Fruit fly (Drosophila melanogaster) whole organism, prepupa: Measurements from ENCODE around the gene CG32371.

Experiments used
- CG11762 ChIP-seq: fragments of 200-800 bp; sonication (Bioruptor generic); optimal IDR thresholded peaks from 3 replicates; lab custom pipeline; 2016; ENCODE audit warnings: missing biosample characterization, missing genetic modification characterization; ENCODE audit not compliant: insufficient read depth
- CG15336 ChIP-seq: fragments of 200-800 bp; sonication (Bioruptor generic); IDR thresholded peaks from 2 replicates; pipeline ENCODE4 v1.3.6; 2022; ENCODE audit warnings: missing biosample characterization, missing genetic modification characterization
- CG6808 ChIP-seq: fragments of 200-800 bp; sonication (Bioruptor generic); optimal IDR thresholded peaks from 3 replicates; lab custom pipeline; 2017; ENCODE audit warnings: missing biosample characterization, missing genetic modification characterization, mild to moderate bottlenecking, moderate library complexity, missing genetic modification reagents
- CG6854 ChIP-seq: fragments of 200-800 bp; sonication (Bioruptor generic); optimal IDR thresholded peaks from 2 replicates; lab custom pipeline; 2017; ENCODE audit warnings: missing biosample characterization, mild to moderate bottlenecking, missing genetic modification characterization
- CG7368 ChIP-seq: fragments of 200-800 bp; sonication (Bioruptor generic); optimal IDR thresholded peaks from 3 replicates; lab custom pipeline; 2016; ENCODE audit warnings: missing biosample characterization, missing genetic modification characterization
- Hr38 ChIP-seq: sonication (Bioruptor generic); optimal IDR thresholded peaks from 2 replicates; lab custom pipeline; 2016; ENCODE audit warnings: missing biosample characterization, missing genetic modification characterization
- Met ChIP-seq: fragments of 200-800 bp; sonication (Bioruptor generic); optimal IDR thresholded peaks from 3 replicates; lab custom pipeline; 2016; ENCODE audit warnings: missing biosample characterization, missing genetic modification characterization
- achi ChIP-seq: fragments of 200-800 bp; sonication (Bioruptor generic); optimal IDR thresholded peaks from 3 replicates; lab custom pipeline; 2016; ENCODE audit warnings: missing biosample characterization, missing genetic modification characterization
- pdm3 ChIP-seq: fragments of 200-800 bp; sonication (Bioruptor generic); optimal IDR thresholded peaks from 3 replicates; lab custom pipeline; 2016; ENCODE audit warnings: missing biosample characterization, missing genetic modification characterization
- svp ChIP-seq: fragments of 200-800 bp; sonication (Bioruptor generic); peaks from one replicate; lab custom pipeline; 2016; ENCODE audit warnings: missing biosample characterization, missing genetic modification characterization

DNA sequence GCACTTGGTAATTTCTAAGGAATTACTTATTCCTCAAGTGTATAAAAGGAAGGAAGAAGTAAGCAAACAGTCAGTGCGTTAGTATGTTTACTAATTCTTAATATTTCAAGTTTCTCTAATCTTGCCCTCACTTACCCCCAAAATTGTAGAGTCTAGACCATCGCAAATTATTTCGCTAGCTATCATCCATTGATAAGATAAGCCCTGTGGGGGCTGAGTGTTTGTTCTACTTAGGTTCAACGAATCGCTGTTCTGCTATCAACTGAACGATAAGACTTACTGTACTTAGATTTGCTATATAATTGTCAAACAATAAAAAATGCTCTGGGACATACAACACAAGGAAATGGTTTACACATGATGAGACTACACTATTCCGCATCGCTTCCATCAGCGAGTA is 46.6 kb downstream of the CG32371 start:
- TF ChIP-seq CG15336 (GFP tag; lab: Robert Waterston, UW) (no peak), achi (GFP tag; lab: Kevin White, UChicago) (no peak), CG7368 (GFP tag; lab: Kevin White, UChicago) (no peak), Met (no peak), CG11762 (GFP tag; lab: Kevin White, UChicago) (no peak), pdm3 (no peak), svp (no peak), Hr38 (GFP tag; lab: Kevin White, UChicago) (no peak), CG6808 (GFP tag; lab: Kevin White, UChicago) (no peak), CG6854 (GFP tag; lab: Kevin White, UChicago) (no peak)
